Worm (Caenorhabditis elegans): ENCODE results near the gene Y39A3CL.3.

Gene Y39A3CL.3

ce11 chrIII:1777468-1777867, at the start of gene Y39A3CL.3:
Y39A3CL.3 (plus strand) TSS chrIII:1777802.
- TF ChIP-seq unc-62 (GFP tag; optimal IDR thresholded peaks at IDR 0.05) = no peak

ce11 chrIII:1731850-1732249, 45.8 kb upstream of the Y39A3CL.3 start:
- TF ChIP-seq unc-62 (GFP tag; optimal IDR thresholded peaks at IDR 0.05) = no peak

DNA sequence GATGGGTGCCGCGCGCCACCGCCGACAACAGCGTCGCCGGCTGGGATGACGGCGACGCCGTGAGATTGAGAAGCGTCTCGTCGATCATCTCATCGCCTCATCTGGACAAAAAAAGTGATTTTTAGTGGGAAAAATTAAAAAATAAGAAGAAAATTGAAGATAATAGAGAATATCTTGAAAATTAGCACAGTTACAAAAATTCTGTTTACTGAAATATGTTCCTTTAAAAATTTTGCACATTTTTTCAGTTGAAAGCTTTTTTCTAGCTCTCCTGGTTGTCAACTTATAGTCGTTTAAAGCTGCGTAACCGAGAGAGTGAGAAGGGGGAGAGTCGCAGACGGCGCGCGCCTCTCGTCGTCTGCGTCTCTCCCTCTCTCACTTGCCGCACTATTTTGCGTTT, 44.6 kb upstream of the Y39A3CL.3 start, which contains the start of gene ser-4:
ser-4 (minus strand) TSS at position 101 of the 400 bp plus-strand sequence.
- TF ChIP-seq unc-62 (GFP tag; optimal IDR thresholded peaks at IDR 0.05) = no peak

DNA sequence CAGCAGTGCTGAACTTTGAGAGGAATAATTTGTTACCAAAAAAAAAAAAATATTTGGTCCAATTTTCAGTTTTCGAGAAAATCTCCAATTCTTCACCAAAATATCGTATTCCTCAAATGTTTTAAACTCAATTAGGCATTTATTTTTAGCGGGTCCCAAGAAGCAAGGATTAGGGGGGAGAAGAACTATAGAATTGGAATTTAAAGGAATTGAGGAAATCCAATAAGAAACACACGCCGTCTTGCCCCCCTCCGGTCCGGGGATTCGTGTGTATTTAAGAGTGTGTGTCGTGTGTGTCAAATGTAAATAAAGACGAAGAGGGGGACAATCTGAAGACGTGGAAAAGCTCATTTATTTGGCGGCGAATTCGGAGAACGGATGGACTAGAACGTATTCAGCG, 44.2 kb upstream of the Y39A3CL.3 start:
- TF ChIP-seq unc-62 (GFP tag; optimal IDR thresholded peaks at IDR 0.05) = no peak

DNA sequence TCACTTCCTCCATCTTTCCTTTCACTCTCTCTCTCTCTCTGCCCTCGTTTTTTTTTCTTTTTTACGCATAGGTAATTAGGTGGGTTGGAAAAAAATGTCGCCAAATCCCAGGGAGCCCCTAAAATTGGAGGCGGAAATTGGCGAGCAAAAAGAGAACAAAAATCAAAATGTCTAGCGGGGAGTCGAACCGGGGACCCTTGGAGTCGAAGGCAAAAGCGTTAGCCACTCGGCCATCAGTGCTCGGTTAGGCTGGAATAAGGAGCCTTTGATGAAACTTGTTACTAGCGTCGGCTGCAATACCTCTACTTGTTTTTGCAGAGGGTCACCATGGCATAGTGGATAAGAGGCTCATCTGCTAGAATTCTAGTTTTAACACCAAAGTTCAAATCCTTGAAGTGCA, 34.5 kb upstream of the Y39A3CL.3 start:
- TF ChIP-seq unc-62 (GFP tag; optimal IDR thresholded peaks at IDR 0.05) = no peak

- TF ChIP-seq unc-62 (GFP tag; optimal IDR thresholded peaks at IDR 0.05) = no peak
Observed at ce11 chrIII:1743488-1744020, 34.0 kb upstream of the Y39A3CL.3 start.

DNA sequence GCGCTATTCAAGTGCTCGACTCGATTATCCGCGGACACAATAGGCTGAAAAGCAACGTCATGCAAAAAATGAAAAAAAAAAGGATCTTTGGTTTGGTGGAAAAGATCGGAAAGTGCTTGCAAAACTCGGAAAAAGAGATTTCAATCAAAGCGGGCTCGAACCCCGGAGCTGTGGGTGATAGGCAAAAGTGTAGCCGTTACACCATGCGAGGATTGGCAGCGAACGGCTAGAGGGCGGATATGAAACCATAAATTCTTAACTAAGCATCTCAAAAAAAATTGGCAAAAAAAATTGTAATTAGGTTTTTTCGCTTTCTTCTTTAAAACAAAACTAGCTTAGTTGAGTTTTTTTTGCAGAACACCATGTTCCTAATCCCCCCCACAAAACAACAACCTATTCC, 33.1 kb upstream of the Y39A3CL.3 start:
- no peak for TF ChIP-seq unc-62 (GFP tag; optimal IDR thresholded peaks at IDR 0.05)

- no peak for TF ChIP-seq unc-62 (GFP tag; optimal IDR thresholded peaks at IDR 0.05)
Observed at ce11 chrIII:1745450-1746127, 32.0 kb upstream of the Y39A3CL.3 start.

DNA sequence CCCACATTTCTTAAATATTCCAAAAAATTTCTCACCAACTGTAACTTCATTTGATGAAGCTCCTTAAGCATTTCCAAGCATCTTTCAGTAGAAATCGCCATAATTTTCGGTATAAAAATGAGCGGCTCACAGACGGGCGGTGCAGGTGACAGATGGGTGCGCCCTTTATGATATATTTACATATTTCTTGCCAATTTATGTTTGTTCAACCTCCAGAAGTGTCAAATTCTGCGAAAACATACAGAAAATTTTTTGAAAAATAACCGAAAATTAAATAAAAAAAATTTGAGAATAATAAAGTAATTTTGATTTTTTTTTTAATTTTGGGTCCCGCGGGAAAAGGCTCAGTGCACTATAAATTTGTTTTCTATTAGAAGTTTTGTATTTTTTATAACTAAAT, 22.8 kb upstream of the Y39A3CL.3 start, which contains the start of gene Y46E12A.3:
Y46E12A.3 (minus strand) TSS at position 101 of the 400 bp plus-strand sequence.
- TF ChIP-seq unc-62 (GFP tag; optimal IDR thresholded peaks at IDR 0.05) = no peak

ce11 chrIII:1758151-1758550, 19.5 kb upstream of the Y39A3CL.3 start, which contains the start of gene Y46E12A.5:
Y46E12A.5 (minus strand) TSS chrIII:1758251.
- TF ChIP-seq unc-62 (GFP tag; optimal IDR thresholded peaks at IDR 0.05) = no peak

ce11 chrIII:1758632-1759031, 19.0 kb upstream of the Y39A3CL.3 start, which contains the start of gene Y46E12A.2:
Y46E12A.2 (plus strand) TSS chrIII:1758932.
- TF ChIP-seq unc-62 (GFP tag; optimal IDR thresholded peaks at IDR 0.05) = no peak

DNA sequence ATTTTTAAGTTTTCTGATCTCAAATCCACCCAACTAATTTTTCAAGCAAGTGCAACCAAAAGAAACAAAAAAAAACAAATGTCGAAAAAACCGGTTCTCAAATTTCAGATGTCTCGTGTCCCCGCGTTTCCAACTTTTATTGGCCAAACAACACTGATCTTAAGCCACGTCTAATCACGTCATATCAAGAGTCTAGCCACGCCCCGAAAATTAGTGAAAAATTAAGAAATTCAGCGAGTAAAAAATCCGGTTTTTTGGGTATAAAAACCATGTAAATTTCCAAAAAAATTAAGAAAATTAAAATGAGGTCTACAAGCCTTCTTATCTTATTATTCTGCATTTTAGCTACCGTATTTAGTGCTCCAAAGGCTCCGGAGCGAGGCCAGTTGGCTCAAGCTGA, 14.4 kb upstream of the Y39A3CL.3 start, which contains the start of gene cnc-6:
cnc-6 (plus strand) TSS at position 301 of the 400 bp plus-strand sequence.
- no peak for TF ChIP-seq unc-62 (GFP tag; optimal IDR thresholded peaks at IDR 0.05)

ce11 chrIII:1764463-1764862, 13.1 kb upstream of the Y39A3CL.3 start:
- no peak for TF ChIP-seq unc-62 (GFP tag; optimal IDR thresholded peaks at IDR 0.05)

- TF ChIP-seq unc-62 (GFP tag; optimal IDR thresholded peaks at IDR 0.05) = no peak
Observed at ce11 chrIII:1769993-1770392, 7.6 kb upstream of the Y39A3CL.3 start, which contains the start of gene tbx-43. tbx-43 (minus strand) TSS chrIII:1770093.

DNA sequence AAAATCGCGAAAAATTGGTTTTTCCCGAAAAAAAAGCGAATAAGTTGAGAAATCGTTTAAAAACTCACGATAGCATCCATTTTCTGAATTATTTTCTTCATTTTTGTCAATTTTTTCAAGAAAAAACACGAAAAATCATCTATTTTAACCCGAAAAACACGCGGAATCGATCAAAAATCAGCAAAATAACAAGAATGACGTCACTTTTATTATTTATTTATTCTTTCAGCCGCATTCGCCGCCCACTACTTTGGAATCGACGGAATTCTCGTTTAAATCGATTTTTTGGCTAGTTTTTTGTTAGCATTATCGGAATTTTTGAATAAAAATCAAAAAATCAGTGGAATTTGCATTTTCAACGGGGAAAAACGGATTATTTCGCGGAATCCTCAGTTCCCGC, 367 bp downstream of the Y39A3CL.3 start, which contains the start of gene Y39A3CL.4:
Y39A3CL.4 (minus strand) TSS at position 101 of the 400 bp plus-strand sequence.
- TF ChIP-seq unc-62 (GFP tag; optimal IDR thresholded peaks at IDR 0.05) = no peak

- TF ChIP-seq unc-62 (GFP tag; optimal IDR thresholded peaks at IDR 0.05) = no peak
Observed at ce11 chrIII:1785776-1786175, 8.2 kb downstream of the Y39A3CL.3 start.

ce11 chrIII:1788033-1788432, 10.4 kb downstream of the Y39A3CL.3 start, which contains the start of gene rimb-1:
rimb-1 (plus strand) TSS chrIII:1788333.
- no peak for TF ChIP-seq unc-62 (GFP tag; optimal IDR thresholded peaks at IDR 0.05)
